Fruit fly (Drosophila melanogaster): ENCODE measurements around the gene CG9098.

DNA sequence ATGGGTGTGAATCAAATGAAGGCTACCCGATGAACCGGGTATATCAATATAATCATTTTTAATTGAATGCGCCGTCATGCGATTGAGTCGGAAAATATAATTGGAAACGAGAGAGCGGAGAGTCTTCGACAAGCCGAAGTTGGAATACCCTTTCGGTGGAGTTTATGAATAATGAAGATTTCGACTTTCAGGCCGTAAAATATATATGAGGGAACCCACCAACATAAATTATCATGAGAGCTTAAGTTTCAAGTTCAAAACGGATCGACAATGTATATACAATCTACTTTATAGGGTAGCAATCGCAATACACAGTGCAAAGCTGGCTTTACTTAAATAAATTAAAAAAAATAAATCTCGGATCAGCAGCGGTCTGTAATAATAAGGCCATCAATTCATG is 19.7 kb upstream of the CG9098 start:
- TF ChIP-seq CG12605 (GFP tag; IDR thresholded peaks at IDR 0.05), result no peak
- TF ChIP-seq CG34367 (tag; optimal IDR thresholded peaks at IDR 0.05), result peak; percentile 45
- TF ChIP-seq Ets98B (GFP tag; IDR thresholded peaks at IDR 0.05), result peak; percentile 69
- TF ChIP-seq EcR (GFP tag; optimal IDR thresholded peaks at IDR 0.05), result peak; percentile 40
- TF ChIP-seq Pif1B (GFP tag; optimal IDR thresholded peaks at IDR 0.05), result no peak
- peak; percentile 29 for TF ChIP-seq CG9948 (tag; optimal IDR thresholded peaks at IDR 0.05)
- no peak for TF ChIP-seq D1 (tag; optimal IDR thresholded peaks at IDR 0.05)
